Fruit fly (Drosophila melanogaster) whole organism, wandering third instar larva: Measurements from ENCODE around the gene Sidpn.

Experiments
- Abd-B ChIP-seq: fragments of >200 bp; optimal IDR thresholded peaks from 2 replicates; lab custom pipeline; 2017; ENCODE audit warnings: missing biosample characterization, missing genetic modification characterization
- CG32264 ChIP-seq: fragments of 200-800 bp; sonication (Bioruptor generic); optimal IDR thresholded peaks from 2 replicates; lab custom pipeline; 2016; ENCODE audit warnings: missing biosample characterization, missing genetic modification characterization
- CrebA ChIP-seq: fragments of 200-800 bp; sonication (Bioruptor generic); optimal IDR thresholded peaks from 2 replicates; lab custom pipeline; 2016; ENCODE audit warnings: missing biosample characterization, mild to moderate bottlenecking, missing genetic modification characterization, borderline replicate concordance
- GATAd ChIP-seq: sonication (Bioruptor generic); optimal IDR thresholded peaks from 2 replicates; lab custom pipeline; 2016; ENCODE audit warnings: missing biosample characterization, missing genetic modification characterization
- HLH106 ChIP-seq: fragments of 200-800 bp; optimal IDR thresholded peaks from 3 replicates; lab custom pipeline; 2019; ENCODE audit warnings: missing biosample characterization, mild to moderate bottlenecking, missing genetic modification characterization, moderate library complexity
- Hnf4 ChIP-seq: fragments of 200-800 bp; sonication (Bioruptor generic); optimal IDR thresholded peaks from 2 replicates; lab custom pipeline; 2016; ENCODE audit warnings: missing biosample characterization, mild to moderate bottlenecking, missing genetic modification characterization
- Hr78 ChIP-seq: fragments of >200 bp; optimal IDR thresholded peaks from 2 replicates; lab custom pipeline; 2017; ENCODE audit warnings: missing biosample characterization, missing genetic modification characterization
- Myc ChIP-seq: fragments of >200 bp; optimal IDR thresholded peaks from 2 replicates; lab custom pipeline; 2017
- N ChIP-seq: fragments of >200 bp; optimal IDR thresholded peaks from 2 replicates; lab custom pipeline; 2018; ENCODE audit warnings: missing biosample characterization, missing external identifiers, missing genetic modification characterization
- OdsH ChIP-seq: fragments of 200-800 bp; sonication (Bioruptor generic); optimal IDR thresholded peaks from 2 replicates; lab custom pipeline; 2016; ENCODE audit warnings: missing biosample characterization, mild to moderate bottlenecking, missing genetic modification characterization
- Rel ChIP-seq, 2 experiments: fragments of 200-800 bp; sonication (Bioruptor generic) in 1 of 2; optimal IDR thresholded peaks; 2 replicates in 1 of 2; 3 replicates in 1 of 2; lab custom pipeline; 2016 to 2019; ENCODE audit warnings: mild to moderate bottlenecking in 2 of 2, missing biosample characterization in 2 of 2, missing genetic modification characterization in 2 of 2, moderate library complexity in 1 of 2
- Sp1 ChIP-seq: fragments of 200-800 bp; sonication (Bioruptor generic); optimal IDR thresholded peaks from 3 replicates; lab custom pipeline; 2019; ENCODE audit warnings: missing biosample characterization, mild to moderate bottlenecking, missing genetic modification characterization, moderate library complexity
- Vsx2 ChIP-seq: fragments of 200-300, 225-300 bp; sonication (Bioruptor generic); optimal IDR thresholded peaks from 2 replicates; lab custom pipeline; 2018; ENCODE audit warnings: missing biosample characterization, missing genetic modification characterization; ENCODE audit not compliant: partially characterized antibody
- br ChIP-seq: fragments of 200-800 bp; sonication (Bioruptor generic); optimal IDR thresholded peaks from 2 replicates; lab custom pipeline; 2016; ENCODE audit warnings: missing biosample characterization, missing genetic modification characterization
- dmrt93B ChIP-seq: fragments of 200-800 bp; sonication (Bioruptor generic); optimal IDR thresholded peaks from 2 replicates; lab custom pipeline; 2018; ENCODE audit warnings: missing biosample characterization, mild to moderate bottlenecking, missing genetic modification characterization
- dsf ChIP-seq: sonication (Bioruptor generic); optimal IDR thresholded peaks from 2 replicates; lab custom pipeline; 2016; ENCODE audit warnings: missing biosample characterization, missing genetic modification characterization, borderline replicate concordance
- ey ChIP-seq: fragments of 200-800 bp; sonication (Bioruptor generic); optimal IDR thresholded peaks from 2 replicates; lab custom pipeline; 2016; ENCODE audit warnings: missing biosample characterization, missing genetic modification characterization
- foxo ChIP-seq, 2 experiments: fragments of 200-800 bp; sonication (Bioruptor generic); optimal IDR thresholded peaks; 2 replicates in 1 of 2; 3 replicates in 1 of 2; lab custom pipeline; 2016 to 2017; ENCODE audit warnings: missing biosample characterization in 2 of 2, missing genetic modification characterization in 2 of 2
- h ChIP-seq: fragments of 200-800 bp; sonication (Bioruptor generic); optimal IDR thresholded peaks from 3 replicates; lab custom pipeline; 2016; ENCODE audit warnings: missing biosample characterization, mild to moderate bottlenecking, missing genetic modification characterization
- jim ChIP-seq: fragments of 175-275, 200-325 bp; sonication (Bioruptor generic); optimal IDR thresholded peaks from 2 replicates; lab custom pipeline; 2016; ENCODE audit warnings: missing biosample characterization, mild to moderate bottlenecking, missing genetic modification characterization
- lola ChIP-seq: fragments of >200 bp; optimal IDR thresholded peaks from 2 replicates; lab custom pipeline; 2017; ENCODE audit warnings: missing biosample characterization, missing genetic modification characterization
- pan ChIP-seq: fragments of >200 bp; optimal IDR thresholded peaks from 2 replicates; lab custom pipeline; 2017
- rgr ChIP-seq: fragments of 200-800 bp; sonication (Bioruptor generic); optimal IDR thresholded peaks from 3 replicates; lab custom pipeline; 2016; ENCODE audit warnings: missing biosample characterization, mild to moderate bottlenecking, missing genetic modification characterization
- sage ChIP-seq: fragments of 200-800 bp; sonication (Bioruptor generic); optimal IDR thresholded peaks from 2 replicates; lab custom pipeline; 2016; ENCODE audit warnings: missing biosample characterization, mild to moderate bottlenecking, missing genetic modification characterization
- sv ChIP-seq: fragments of 200-800 bp; sonication (Bioruptor generic); optimal IDR thresholded peaks from 3 replicates; lab custom pipeline; 2016; ENCODE audit warnings: missing biosample characterization, missing genetic modification characterization
- tai ChIP-seq: sonication (Bioruptor generic); optimal IDR thresholded peaks from 2 replicates; lab custom pipeline; 2016; ENCODE audit warnings: missing biosample characterization, missing genetic modification characterization
- usp ChIP-seq: fragments of >200 bp; optimal IDR thresholded peaks from 2 replicates; lab custom pipeline; 2017; ENCODE audit warnings: missing biosample characterization, missing genetic modification characterization
- woc ChIP-seq: sonication (Bioruptor generic); optimal IDR thresholded peaks from 2 replicates; lab custom pipeline; 2016; ENCODE audit warnings: missing biosample characterization, mild to moderate bottlenecking, missing genetic modification characterization

Gene Sidpn

DNA sequence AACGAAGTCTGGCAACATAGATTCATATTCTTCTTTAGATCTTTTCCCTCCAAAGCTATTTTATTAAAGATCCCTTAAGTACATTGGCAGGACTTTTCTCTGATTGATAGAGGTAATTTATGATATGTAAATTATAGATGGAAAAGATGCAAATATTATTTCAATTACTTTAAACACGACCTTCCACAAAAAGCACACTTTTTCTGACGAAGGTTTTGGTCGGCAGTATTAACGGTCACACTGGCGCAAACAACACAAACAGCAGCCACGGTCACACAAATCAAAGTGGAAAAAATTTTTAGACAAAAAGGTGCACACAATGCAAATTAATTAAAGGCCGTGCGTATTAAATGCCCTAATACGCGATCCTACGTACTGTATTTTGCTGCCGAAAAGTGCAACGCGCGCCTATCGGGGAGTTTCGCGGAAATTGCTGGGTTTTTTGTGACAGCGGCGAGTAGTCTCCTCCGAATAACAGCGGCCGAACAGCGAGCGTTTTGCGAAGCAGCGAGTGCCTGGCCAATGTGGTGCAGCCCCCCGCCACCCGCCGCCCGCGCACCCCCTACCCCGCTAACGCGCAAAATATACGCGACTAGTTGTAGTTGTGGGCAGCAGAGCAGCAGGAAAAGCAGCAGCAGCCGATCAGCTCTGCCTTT, 26.5 kb downstream of the Sidpn start, which contains the start of gene CG10492:
TSS of gene CG10492 (plus strand) at position 219 of the 656 bp plus-strand sequence.
- TF ChIP-seq lola (GFP tag; lab: Kevin White, UChicago) (no peak), Myc (lab: Kevin White, UChicago) (peak; percentile 70), rgr (GFP tag; lab: Kevin White, UChicago) (peak; percentile 4), Rel (GFP tag; optimal IDR thresholded peaks at IDR 0.05; lab: Kevin White, UChicago) (no peak), Rel (tag; optimal IDR thresholded peaks at IDR 0.05; lab: Kevin White, UChicago) (peak; percentile 63), Sp1 (GFP tag; lab: Kevin White, UChicago) (peak; percentile 11)

DNA sequence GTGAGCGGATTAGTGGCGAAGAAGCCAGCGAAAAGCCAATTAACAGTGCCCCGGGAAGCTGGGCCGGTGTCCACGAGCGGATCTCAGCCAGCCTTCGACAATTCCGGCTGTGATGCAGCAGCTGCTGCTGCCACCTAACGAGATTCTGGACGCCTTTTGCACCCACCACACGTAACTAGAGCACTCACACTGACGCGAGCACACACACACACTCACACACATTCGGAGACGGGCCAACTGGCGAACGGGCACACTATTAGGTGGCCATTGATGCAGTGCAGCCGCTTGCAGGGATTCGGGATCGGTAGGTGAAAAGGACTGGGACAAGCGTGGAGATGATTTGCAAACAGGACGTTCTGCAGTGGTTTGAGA, 27.0 kb downstream of the Sidpn start:
- TF ChIP-seq GATAd (GFP tag; lab: Kevin White, UChicago) (no peak), pan (lab: Kevin White, UChicago) (no peak), HLH106 (tag; lab: Kevin White, UChicago) (no peak), OdsH (no peak), foxo (GFP tag; optimal IDR thresholded peaks at IDR 0.05; lab: Kevin White, UChicago) (no peak), Sp1 (GFP tag; lab: Kevin White, UChicago) (no peak), rgr (GFP tag; lab: Kevin White, UChicago) (no peak), Hr78 (GFP tag; lab: Kevin White, UChicago) (no peak), CrebA (no peak), h (GFP tag; lab: Kevin White, UChicago) (no peak), woc (GFP tag; lab: Kevin White, UChicago) (no peak)

DNA sequence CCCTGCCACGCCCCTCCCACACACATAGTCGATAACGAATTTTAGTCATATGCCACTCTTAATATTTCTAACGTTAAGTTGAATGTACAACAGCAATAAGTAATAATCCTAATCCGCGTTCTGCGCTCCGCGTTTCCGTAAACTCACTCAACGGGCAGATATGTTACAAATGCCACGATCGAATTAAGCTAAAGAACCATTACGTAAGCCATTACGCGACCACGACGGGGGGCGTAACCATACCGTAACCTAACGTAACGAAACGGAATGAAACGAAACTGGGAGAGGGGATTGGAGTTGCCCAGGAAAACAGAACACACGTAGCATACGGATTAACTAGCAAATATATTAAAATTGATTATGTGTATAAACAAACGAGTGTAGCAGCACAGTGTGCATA, 30.3 kb downstream of the Sidpn start:
- no peak for TF ChIP-seq Hnf4 (GFP tag; lab: Kevin White, UChicago)
- no peak for TF ChIP-seq dmrt93B (GFP tag; lab: Kevin White, UChicago)
- no peak for TF ChIP-seq ey (GFP tag; lab: Kevin White, UChicago)
- TF ChIP-seq sv (GFP tag; lab: Kevin White, UChicago), result no peak
- TF ChIP-seq tai, result no peak
- TF ChIP-seq Vsx2, result no peak
- TF ChIP-seq pan (lab: Kevin White, UChicago), result no peak
- no peak for TF ChIP-seq foxo (GFP tag; optimal IDR thresholded peaks at IDR 0.05; lab: Kevin White, UChicago)
- TF ChIP-seq dsf (GFP tag; lab: Kevin White, UChicago), result no peak
- TF ChIP-seq Sp1 (GFP tag; lab: Kevin White, UChicago), result no peak
- TF ChIP-seq GATAd (GFP tag; lab: Kevin White, UChicago), result no peak
- TF ChIP-seq lola (GFP tag; lab: Kevin White, UChicago), result no peak
- TF ChIP-seq jim (GFP tag; lab: Kevin White, UChicago), result no peak
- no peak for TF ChIP-seq Abd-B
- TF ChIP-seq br (GFP tag; lab: Kevin White, UChicago), result no peak
- no peak for TF ChIP-seq sage (GFP tag; lab: Kevin White, UChicago)

DNA sequence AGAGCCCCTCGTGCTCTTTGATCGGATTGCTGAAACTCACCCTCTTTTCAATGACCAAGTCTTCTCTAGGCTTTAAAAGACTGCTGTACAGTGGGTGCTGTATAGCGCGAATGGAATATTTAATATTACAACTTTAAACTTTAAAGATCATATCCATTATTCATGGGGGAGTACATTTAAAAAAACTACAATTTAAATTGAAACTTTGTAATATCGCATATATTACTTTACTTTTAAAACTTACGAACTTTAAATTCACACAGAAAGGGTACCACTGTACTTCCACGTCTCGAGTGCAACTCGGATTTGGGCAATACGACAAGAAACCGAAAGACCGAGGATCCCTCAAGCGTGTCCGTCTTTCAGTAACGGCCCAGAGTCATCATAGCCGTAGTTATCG, 31.4 kb downstream of the Sidpn start, which contains the start of gene Phlpp:
TSS of gene Phlpp (plus strand) at position 214 of the 400 bp plus-strand sequence.
- TF ChIP-seq ey (GFP tag; lab: Kevin White, UChicago), result peak; percentile 17
- TF ChIP-seq OdsH, result no peak

DNA sequence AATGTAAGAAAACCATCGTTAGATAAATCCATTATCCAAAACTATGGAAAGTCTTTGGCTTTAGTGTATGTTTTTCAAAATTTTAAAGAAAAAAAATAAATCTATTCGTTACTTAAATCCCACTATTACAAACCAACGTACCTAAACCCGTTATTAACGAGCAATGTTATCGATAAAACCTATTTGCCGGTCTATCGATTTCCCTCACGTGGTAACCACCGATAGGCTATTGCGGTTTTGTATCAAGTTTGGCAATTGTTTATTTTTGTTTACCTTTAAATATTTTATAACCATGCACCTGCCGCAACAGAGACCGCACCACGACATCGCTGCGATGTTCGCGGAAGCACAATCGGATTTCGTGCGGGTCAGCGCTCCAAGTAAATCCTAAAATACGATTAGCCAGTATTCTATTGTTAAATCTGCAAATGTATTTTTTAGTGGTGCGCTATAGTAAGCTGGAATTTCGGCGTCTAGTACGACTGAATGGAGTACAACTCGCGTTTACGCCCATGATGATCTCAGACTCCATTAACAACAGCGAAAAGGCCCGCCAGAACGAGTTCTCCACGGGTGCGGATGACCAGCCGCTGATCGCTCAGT, 35.7 kb downstream of the Sidpn start, which contains the start of gene Dus4:
TSS of gene Dus4 (plus strand) at position 206 of the 603 bp plus-strand sequence.
- no peak for TF ChIP-seq N (GFP tag; lab: Kevin White, UChicago)
- TF ChIP-seq CG32264, result no peak
- no peak for TF ChIP-seq Vsx2
- no peak for TF ChIP-seq Abd-B
- no peak for TF ChIP-seq usp (GFP tag; lab: Kevin White, UChicago)
- no peak for TF ChIP-seq Sp1 (GFP tag; lab: Kevin White, UChicago)
- TF ChIP-seq sage (GFP tag; lab: Kevin White, UChicago), result no peak
- peak; percentile 36 for TF ChIP-seq Myc (lab: Kevin White, UChicago)

DNA sequence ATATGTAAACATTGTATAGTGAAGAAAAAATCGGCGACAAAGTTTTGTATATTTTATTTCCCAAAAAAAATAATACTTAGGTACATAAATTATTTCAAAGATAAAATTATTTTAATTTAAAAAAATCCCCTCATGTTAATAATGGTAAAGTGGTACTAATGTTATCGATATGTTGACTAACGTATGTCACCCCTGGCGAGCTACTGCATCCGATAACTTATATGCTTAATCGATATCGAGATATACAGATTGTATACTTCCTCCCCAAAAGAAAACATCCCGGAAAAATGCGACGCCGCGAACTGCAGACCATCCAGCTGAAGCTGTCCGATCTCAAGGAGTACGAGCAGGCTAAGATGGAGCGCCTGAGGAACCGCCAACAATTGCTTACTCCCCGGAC, 37.2 kb downstream of the Sidpn start, which contains the start of gene CG17343:
TSS of gene CG17343 (plus strand) at position 224 of the 400 bp plus-strand sequence.
- TF ChIP-seq usp (GFP tag; lab: Kevin White, UChicago) (no peak), tai (no peak), N (GFP tag; lab: Kevin White, UChicago) (no peak), Rel (GFP tag; optimal IDR thresholded peaks at IDR 0.05; lab: Kevin White, UChicago) (no peak), Rel (tag; optimal IDR thresholded peaks at IDR 0.05; lab: Kevin White, UChicago) (peak; percentile 90)
- TF ChIP-seq, all 38 proteins: peak for 1
